Fruit fly (Drosophila melanogaster): ENCODE measurements around the gene CG14958.

dm6 chr3L:3206263-3206662 lies 16.5 kb downstream of the CG14958 start, which contains the start of gene CG33160:
- TF ChIP-seq CG8478 (optimal IDR thresholded peaks at IDR 0.05) (no peak), CTCF (optimal IDR thresholded peaks at IDR 0.05) (no peak)
